Fruit fly (Drosophila melanogaster) whole organism, wandering third instar larva: ENCODE data around the gene CG7794.

Experiments
- Abd-B ChIP-seq: fragments of >200 bp; optimal IDR thresholded peaks from 2 replicates; lab custom pipeline; 2017; ENCODE audit warnings: missing biosample characterization, missing genetic modification characterization
- CG9705 ChIP-seq: fragments of 200-800 bp; sonication (Bioruptor generic); optimal IDR thresholded peaks from 2 replicates; lab custom pipeline; 2018; ENCODE audit warnings: missing biosample characterization, mild to moderate bottlenecking, missing genetic modification characterization
- CrebA ChIP-seq: fragments of 200-800 bp; sonication (Bioruptor generic); optimal IDR thresholded peaks from 2 replicates; lab custom pipeline; 2016; ENCODE audit warnings: missing biosample characterization, mild to moderate bottlenecking, missing genetic modification characterization, borderline replicate concordance
- Dfd ChIP-seq: fragments of >200 bp; optimal IDR thresholded peaks from 2 replicates; lab custom pipeline; 2017; ENCODE audit warnings: missing biosample characterization, missing genetic modification characterization
- HLH106 ChIP-seq: fragments of 200-800 bp; optimal IDR thresholded peaks from 3 replicates; lab custom pipeline; 2019; ENCODE audit warnings: missing biosample characterization, mild to moderate bottlenecking, missing genetic modification characterization, moderate library complexity
- Hnf4 ChIP-seq: fragments of 200-800 bp; sonication (Bioruptor generic); optimal IDR thresholded peaks from 2 replicates; lab custom pipeline; 2016; ENCODE audit warnings: missing biosample characterization, mild to moderate bottlenecking, missing genetic modification characterization
- Hr83 ChIP-seq: fragments of 200-300 bp; sonication (Bioruptor generic); optimal IDR thresholded peaks from 2 replicates; lab custom pipeline; 2016; ENCODE audit warnings: missing biosample characterization, mild to moderate bottlenecking, missing genetic modification characterization, moderate library complexity; ENCODE audit not compliant: poor library complexity, severe bottlenecking
- Mio ChIP-seq: sonication (Bioruptor generic); optimal IDR thresholded peaks from 2 replicates; lab custom pipeline; 2016; ENCODE audit warnings: missing biosample characterization, missing genetic modification characterization
- N ChIP-seq: fragments of >200 bp; optimal IDR thresholded peaks from 2 replicates; lab custom pipeline; 2018; ENCODE audit warnings: missing biosample characterization, missing external identifiers, missing genetic modification characterization
- OdsH ChIP-seq: fragments of 200-800 bp; sonication (Bioruptor generic); optimal IDR thresholded peaks from 2 replicates; lab custom pipeline; 2016; ENCODE audit warnings: missing biosample characterization, mild to moderate bottlenecking, missing genetic modification characterization
- Rel ChIP-seq, 2 experiments: fragments of 200-800 bp; sonication (Bioruptor generic) in 1 of 2; optimal IDR thresholded peaks; 2 replicates in 1 of 2; 3 replicates in 1 of 2; lab custom pipeline; 2016 to 2019; ENCODE audit warnings: mild to moderate bottlenecking in 2 of 2, missing biosample characterization in 2 of 2, missing genetic modification characterization in 2 of 2, moderate library complexity in 1 of 2
- Sp1 ChIP-seq: fragments of 200-800 bp; sonication (Bioruptor generic); optimal IDR thresholded peaks from 3 replicates; lab custom pipeline; 2019; ENCODE audit warnings: missing biosample characterization, mild to moderate bottlenecking, missing genetic modification characterization, moderate library complexity
- Vsx2 ChIP-seq: fragments of 200-300, 225-300 bp; sonication (Bioruptor generic); optimal IDR thresholded peaks from 2 replicates; lab custom pipeline; 2018; ENCODE audit warnings: missing biosample characterization, missing genetic modification characterization; ENCODE audit not compliant: partially characterized antibody
- br ChIP-seq: fragments of 200-800 bp; sonication (Bioruptor generic); optimal IDR thresholded peaks from 2 replicates; lab custom pipeline; 2016; ENCODE audit warnings: missing biosample characterization, missing genetic modification characterization
- brk ChIP-seq: fragments of 200-800 bp; sonication (Bioruptor generic); optimal IDR thresholded peaks from 2 replicates; lab custom pipeline; 2016; ENCODE audit warnings: missing biosample characterization, mild to moderate bottlenecking, missing genetic modification characterization
- dl ChIP-seq, 2 experiments: fragments of 175-275, 200-275 bp in 1 of 2; fragments of 200-275 bp in 1 of 2; sonication (Bioruptor generic); optimal IDR thresholded peaks; lab custom pipeline; 2018; ENCODE audit warnings: mild to moderate bottlenecking in 2 of 2, missing biosample characterization in 2 of 2, missing genetic modification characterization in 2 of 2, moderate library complexity in 2 of 2; ENCODE audit not compliant: partially characterized antibody in 2 of 2, insufficient read depth in 1 of 2
- dmrt93B ChIP-seq: fragments of 200-800 bp; sonication (Bioruptor generic); optimal IDR thresholded peaks from 2 replicates; lab custom pipeline; 2018; ENCODE audit warnings: missing biosample characterization, mild to moderate bottlenecking, missing genetic modification characterization
- dsf ChIP-seq: sonication (Bioruptor generic); optimal IDR thresholded peaks from 2 replicates; lab custom pipeline; 2016; ENCODE audit warnings: missing biosample characterization, missing genetic modification characterization, borderline replicate concordance
- ey ChIP-seq: fragments of 200-800 bp; sonication (Bioruptor generic); optimal IDR thresholded peaks from 2 replicates; lab custom pipeline; 2016; ENCODE audit warnings: missing biosample characterization, missing genetic modification characterization
- foxo ChIP-seq, 2 experiments: fragments of 200-800 bp; sonication (Bioruptor generic); optimal IDR thresholded peaks; 2 replicates in 1 of 2; 3 replicates in 1 of 2; lab custom pipeline; 2016 to 2017; ENCODE audit warnings: missing biosample characterization in 2 of 2, missing genetic modification characterization in 2 of 2
- fru ChIP-seq: fragments of 200-800 bp; sonication (Bioruptor generic); optimal IDR thresholded peaks from 3 replicates; lab custom pipeline; 2016; ENCODE audit warnings: missing biosample characterization, mild to moderate bottlenecking, missing genetic modification characterization
- h ChIP-seq: fragments of 200-800 bp; sonication (Bioruptor generic); optimal IDR thresholded peaks from 3 replicates; lab custom pipeline; 2016; ENCODE audit warnings: missing biosample characterization, mild to moderate bottlenecking, missing genetic modification characterization
- jim ChIP-seq: fragments of 175-275, 200-325 bp; sonication (Bioruptor generic); optimal IDR thresholded peaks from 2 replicates; lab custom pipeline; 2016; ENCODE audit warnings: missing biosample characterization, mild to moderate bottlenecking, missing genetic modification characterization
- lola ChIP-seq: fragments of >200 bp; optimal IDR thresholded peaks from 2 replicates; lab custom pipeline; 2017; ENCODE audit warnings: missing biosample characterization, missing genetic modification characterization
- psq ChIP-seq: fragments of 200-800 bp; sonication (Bioruptor generic); optimal IDR thresholded peaks from 3 replicates; lab custom pipeline; 2017; ENCODE audit warnings: missing biosample characterization, mild to moderate bottlenecking, missing genetic modification characterization, moderate library complexity
- rgr ChIP-seq: fragments of 200-800 bp; sonication (Bioruptor generic); optimal IDR thresholded peaks from 3 replicates; lab custom pipeline; 2016; ENCODE audit warnings: missing biosample characterization, mild to moderate bottlenecking, missing genetic modification characterization
- sage ChIP-seq: fragments of 200-800 bp; sonication (Bioruptor generic); optimal IDR thresholded peaks from 2 replicates; lab custom pipeline; 2016; ENCODE audit warnings: missing biosample characterization, mild to moderate bottlenecking, missing genetic modification characterization
- sv ChIP-seq: fragments of 200-800 bp; sonication (Bioruptor generic); optimal IDR thresholded peaks from 3 replicates; lab custom pipeline; 2016; ENCODE audit warnings: missing biosample characterization, missing genetic modification characterization
- tai ChIP-seq: sonication (Bioruptor generic); optimal IDR thresholded peaks from 2 replicates; lab custom pipeline; 2016; ENCODE audit warnings: missing biosample characterization, missing genetic modification characterization
- usp ChIP-seq: fragments of >200 bp; optimal IDR thresholded peaks from 2 replicates; lab custom pipeline; 2017; ENCODE audit warnings: missing biosample characterization, missing genetic modification characterization
- woc ChIP-seq: sonication (Bioruptor generic); optimal IDR thresholded peaks from 2 replicates; lab custom pipeline; 2016; ENCODE audit warnings: missing biosample characterization, mild to moderate bottlenecking, missing genetic modification characterization

CG7794 gene

DNA sequence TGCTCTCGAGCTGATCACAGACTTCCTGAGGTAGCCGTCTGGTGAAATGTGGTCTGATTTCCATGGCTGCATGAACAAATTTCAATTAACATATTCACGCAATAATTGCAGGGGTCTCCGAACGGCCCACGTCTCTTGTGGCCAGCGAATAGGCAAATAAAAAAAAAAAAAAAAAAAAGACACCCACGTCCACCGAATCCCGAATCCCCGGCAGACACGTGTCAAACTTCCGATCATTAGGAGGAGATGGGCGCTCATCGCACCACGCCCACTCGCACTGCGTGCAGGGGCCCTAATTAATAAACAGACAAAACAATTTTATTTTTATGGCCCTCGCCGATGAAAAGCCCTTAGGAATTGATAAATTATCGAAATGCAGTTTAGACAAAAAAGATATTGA is 20.1 kb downstream of the CG7794 start:
- TF ChIP-seq CG9705 (no peak), Hr83 (GFP tag; lab: Kevin White, UChicago) (no peak), dsf (no peak), tai (GFP tag; lab: Kevin White, UChicago) (no peak), sage (GFP tag; lab: Kevin White, UChicago) (no peak), jim (no peak), brk (GFP tag; lab: Kevin White, UChicago) (no peak), ey (GFP tag; lab: Kevin White, UChicago) (no peak), Rel (GFP tag; optimal IDR thresholded peaks at IDR 0.05; lab: Kevin White, UChicago) (no peak), Rel (tag; optimal IDR thresholded peaks at IDR 0.05; lab: Kevin White, UChicago) (no peak), Sp1 (GFP tag; lab: Kevin White, UChicago) (no peak), Mio (GFP tag; lab: Kevin White, UChicago) (no peak), Hnf4 (GFP tag; lab: Kevin White, UChicago) (no peak), dmrt93B (GFP tag; lab: Kevin White, UChicago) (no peak), lola (no peak), OdsH (GFP tag; lab: Kevin White, UChicago) (no peak)

DNA sequence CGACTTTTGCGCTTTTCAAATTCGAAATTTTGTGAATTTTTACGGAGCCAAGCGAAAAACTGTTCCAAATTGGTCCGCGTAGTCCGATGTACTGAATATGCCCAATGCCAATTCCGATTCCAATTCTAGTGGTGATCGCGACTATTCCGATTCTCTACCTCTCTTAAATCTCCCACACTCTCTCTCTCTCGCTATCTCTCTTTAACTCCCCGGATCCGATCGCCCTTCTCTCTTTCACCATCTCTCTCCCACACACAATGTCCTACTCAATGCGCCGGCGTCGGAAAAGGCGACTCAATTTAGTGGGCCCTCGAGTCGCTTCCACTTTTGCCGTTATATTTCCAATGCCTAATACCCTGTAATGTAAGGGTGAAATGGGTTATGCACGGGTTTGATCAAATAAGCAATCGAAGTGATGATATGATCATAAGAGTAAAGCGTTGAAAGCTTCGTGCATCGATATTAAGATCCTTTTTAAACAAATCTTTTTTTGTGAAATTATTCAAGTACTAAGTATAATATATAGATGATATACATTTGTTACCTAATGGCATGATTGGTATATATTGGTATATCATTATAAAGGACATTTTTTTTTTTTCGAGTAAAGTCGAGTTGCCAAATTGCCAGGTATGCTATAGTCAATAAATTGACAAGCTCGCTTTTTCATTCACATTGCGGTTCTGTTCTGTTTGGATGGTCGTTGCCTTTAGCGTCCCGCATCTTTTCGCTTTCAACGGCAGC is 25.9 kb downstream of the CG7794 start:
- TF ChIP-seq brk (GFP tag; lab: Kevin White, UChicago) = no peak
- no peak for TF ChIP-seq OdsH (GFP tag; lab: Kevin White, UChicago)
- peak; percentile 24 for TF ChIP-seq h (GFP tag; lab: Kevin White, UChicago)
- TF ChIP-seq CG9705 = no peak
- no peak for TF ChIP-seq br (GFP tag; lab: Kevin White, UChicago)
- TF ChIP-seq N (GFP tag; lab: Kevin White, UChicago) = no peak
- TF ChIP-seq fru = peak; percentile 28
- TF ChIP-seq sage (GFP tag; lab: Kevin White, UChicago) = no peak
- TF ChIP-seq woc (GFP tag; lab: Kevin White, UChicago) = no peak
- TF ChIP-seq dsf = no peak
- peak; percentile 9 for TF ChIP-seq psq (GFP tag; lab: Kevin White, UChicago)
- TF ChIP-seq dmrt93B (GFP tag; lab: Kevin White, UChicago) = peak; percentile 7
- TF ChIP-seq Hnf4 (GFP tag; lab: Kevin White, UChicago) = no peak
- no peak for TF ChIP-seq tai (GFP tag; lab: Kevin White, UChicago)
- no peak for TF ChIP-seq dl (GFP tag; optimal IDR thresholded peaks at IDR 0.05; lab: Kevin White, UChicago; ENCODE audit: insufficient read depth in 1 of 2, partially characterized antibody in 2 of 2)
- TF ChIP-seq foxo (GFP tag; optimal IDR thresholded peaks at IDR 0.05; lab: Kevin White, UChicago) = peak in 1 of 2 experiments; percentile 30
- TF ChIP-seq Dfd = no peak
- TF ChIP-seq usp (GFP tag; lab: Kevin White, UChicago) = no peak
- no peak for TF ChIP-seq Vsx2
- TF ChIP-seq Mio (GFP tag; lab: Kevin White, UChicago) = no peak
- no peak for TF ChIP-seq Abd-B (GFP tag; lab: Kevin White, UChicago)
- no peak for TF ChIP-seq ey (GFP tag; lab: Kevin White, UChicago)
- peak; percentile 67 for TF ChIP-seq sv (GFP tag; lab: Kevin White, UChicago)
- no peak for TF ChIP-seq rgr (GFP tag; lab: Kevin White, UChicago)

DNA sequence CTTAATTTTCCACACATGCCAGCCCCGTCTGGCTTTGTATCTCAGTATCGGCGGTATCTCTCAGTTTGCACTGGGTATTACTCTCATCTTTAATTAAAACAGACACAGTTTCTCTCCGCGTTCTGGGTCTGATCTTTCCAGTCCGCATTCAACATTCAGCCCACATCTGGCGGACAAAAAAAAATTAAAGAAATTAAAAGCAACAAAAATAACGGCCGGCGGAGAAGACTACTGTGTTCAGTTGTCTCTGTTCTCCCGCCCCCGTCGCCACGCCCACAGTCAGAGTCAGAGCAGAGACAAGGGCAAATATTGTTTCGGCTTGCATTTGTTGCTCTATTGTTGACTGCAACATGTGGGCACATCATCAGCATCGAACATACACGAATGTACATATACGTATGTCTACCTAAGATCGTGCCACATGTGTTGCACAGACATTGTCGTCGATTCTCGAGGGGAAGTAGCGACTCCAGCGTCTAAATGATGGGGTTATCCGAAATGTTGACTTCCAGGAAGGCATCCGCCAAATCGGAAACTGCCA is 26.6 kb downstream of the CG7794 start:
- no peak for TF ChIP-seq Mio (GFP tag; lab: Kevin White, UChicago)
- TF ChIP-seq Rel (GFP tag; optimal IDR thresholded peaks at IDR 0.05; lab: Kevin White, UChicago) = no peak
- TF ChIP-seq Rel (tag; optimal IDR thresholded peaks at IDR 0.05; lab: Kevin White, UChicago) = no peak
- TF ChIP-seq HLH106 (tag; lab: Kevin White, UChicago) = no peak
- TF ChIP-seq woc (GFP tag; lab: Kevin White, UChicago) = no peak
- no peak for TF ChIP-seq Abd-B (GFP tag; lab: Kevin White, UChicago)
- TF ChIP-seq CG9705 = no peak
- TF ChIP-seq Hnf4 (GFP tag; lab: Kevin White, UChicago) = no peak
- TF ChIP-seq CrebA (GFP tag; lab: Kevin White, UChicago) = no peak
- TF ChIP-seq sv (GFP tag; lab: Kevin White, UChicago) = no peak
- no peak for TF ChIP-seq N (GFP tag; lab: Kevin White, UChicago)
- TF ChIP-seq rgr (GFP tag; lab: Kevin White, UChicago) = no peak
- no peak for TF ChIP-seq dl (GFP tag; optimal IDR thresholded peaks at IDR 0.05; lab: Kevin White, UChicago; ENCODE audit: insufficient read depth in 1 of 2, partially characterized antibody in 2 of 2)
- no peak for TF ChIP-seq foxo (GFP tag; optimal IDR thresholded peaks at IDR 0.05; lab: Kevin White, UChicago)
- TF ChIP-seq, all 38 proteins: peak for 0
